Worm (Caenorhabditis elegans) whole organism, L1 larva: Measurements from ENCODE around the gene T01C8.2.

Experiments used
- C04F5.9 ChIP-seq: sonication (generic microtip); optimal IDR thresholded peaks from 2 replicates; lab custom pipeline; 2016; ENCODE audit warnings: missing genetic modification characterization, missing compliant biosample characterization
- C16A3.4 ChIP-seq: fragments of 150-350 bp; optimal IDR thresholded peaks from 2 replicates; lab custom pipeline; 2014; ENCODE audit warnings: missing biosample characterization, missing genetic modification characterization
- F16B12.6 ChIP-seq: fragments of 150-350 bp; optimal IDR thresholded peaks from 2 replicates; lab custom pipeline; 2014; ENCODE audit warnings: missing biosample characterization, missing genetic modification characterization
- aly-2 ChIP-seq: fragments of 150-350 bp; optimal IDR thresholded peaks from 2 replicates; lab custom pipeline; 2014; ENCODE audit warnings: missing biosample characterization, missing genetic modification characterization
- blmp-1 ChIP-seq: fragments of 150-350 bp; optimal IDR thresholded peaks from 2 replicates; lab custom pipeline; 2014; ENCODE audit warnings: missing biosample characterization, missing genetic modification characterization
- ceh-63 ChIP-seq: fragments of 200-800 bp; sonication (Bioruptor generic); optimal IDR thresholded peaks from 2 replicates; lab custom pipeline; 2018; ENCODE audit warnings: mild to moderate bottlenecking, missing genetic modification characterization, missing compliant biosample characterization
- ceh-8 ChIP-seq: fragments of 200-800 bp; sonication (Bioruptor generic); optimal IDR thresholded peaks from 2 replicates; lab custom pipeline; 2018; ENCODE audit warnings: mild to moderate bottlenecking, missing genetic modification characterization, moderate library complexity, missing compliant biosample characterization
- ceh-90 ChIP-seq: sonication (generic microtip); optimal IDR thresholded peaks from 2 replicates; lab custom pipeline; 2016; ENCODE audit warnings: missing genetic modification characterization, missing compliant biosample characterization
- dpl-1 ChIP-seq, 3 experiments: fragments of 150-350 bp in 2 of 3; sonication (generic microtip) in 1 of 3; optimal IDR thresholded peaks; 2 replicates each; lab custom pipeline; 2014 to 2017; ENCODE audit warnings: missing biosample characterization in 3 of 3, missing genetic modification characterization in 3 of 3, missing genetic modification reagents in 3 of 3
- efl-1 ChIP-seq, 4 experiments: fragments of 150-350 bp; optimal IDR thresholded peaks in 3 of 4; peaks in 1 of 4; 1 replicate in 1 of 4; 2 replicates in 3 of 4; lab custom pipeline; 2014; ENCODE audit warnings: missing biosample characterization in 2 of 4, missing genetic modification characterization in 2 of 4, missing genetic modification reagents in 2 of 4
- egl-13 ChIP-seq: sonication (generic microtip); optimal IDR thresholded peaks from 2 replicates; lab custom pipeline; 2016; ENCODE audit warnings: missing genotype, missing genetic modification reagents, missing genetic modification characterization, missing compliant biosample characterization
- elt-3 ChIP-seq, 6 experiments: fragments of 150-350 bp in 1 of 6; sonication (generic microtip); optimal IDR thresholded peaks; 2 replicates each; lab custom pipeline; 2017 to 2018; ENCODE audit warnings: missing biosample characterization in 6 of 6, missing genetic modification characterization in 6 of 6, inconsistent platforms in 1 of 6
- fkh-10 ChIP-seq: sonication (generic microtip); optimal IDR thresholded peaks from 2 replicates; lab custom pipeline; 2017; ENCODE audit warnings: missing biosample characterization, missing genetic modification reagents, missing genetic modification characterization
- fkh-4 ChIP-seq: sonication (generic microtip); optimal IDR thresholded peaks from 2 replicates; lab custom pipeline; 2016; ENCODE audit warnings: missing compliant biosample characterization, missing genetic modification characterization, borderline replicate concordance
- fkh-8 ChIP-seq: sonication (generic microtip); optimal IDR thresholded peaks from 2 replicates; lab custom pipeline; 2016; ENCODE audit warnings: mild to moderate bottlenecking, missing genetic modification characterization, missing compliant biosample characterization
- grh-1 ChIP-seq: fragments of 200-800 bp; sonication (Bioruptor generic); IDR thresholded peaks from 2 replicates; pipeline ENCODE4 v1.3.6; 2022; ENCODE audit warnings: missing genetic modification reagents, missing genetic modification characterization, missing compliant biosample characterization
- hlh-4 ChIP-seq: sonication (generic microtip); optimal IDR thresholded peaks from 2 replicates; lab custom pipeline; 2016; ENCODE audit warnings: mild to moderate bottlenecking, missing genetic modification characterization, missing compliant biosample characterization
- hpl-2 ChIP-seq: fragments of 150-350 bp; optimal IDR thresholded peaks from 2 replicates; lab custom pipeline; 2014; ENCODE audit warnings: missing biosample characterization, missing genetic modification reagents, missing genetic modification characterization
- irx-1 ChIP-seq: sonication (generic microtip); optimal IDR thresholded peaks from 2 replicates; lab custom pipeline; 2016; ENCODE audit warnings: missing genetic modification characterization, missing compliant biosample characterization
- lin-35 ChIP-seq, 2 experiments: fragments of 150-350 bp; optimal IDR thresholded peaks; 2 replicates each; lab custom pipeline; 2014; ENCODE audit warnings: missing biosample characterization in 2 of 2, missing genetic modification characterization in 2 of 2, missing genetic modification reagents in 2 of 2
- lsy-2 ChIP-seq, 2 experiments: fragments of 150-350 bp; optimal IDR thresholded peaks; 2 replicates each; lab custom pipeline; 2014; ENCODE audit warnings: missing biosample characterization in 2 of 2, missing genetic modification characterization in 2 of 2
- mdl-1 ChIP-seq, 2 experiments: fragments of 150-350 bp; optimal IDR thresholded peaks; 2 replicates each; lab custom pipeline; 2014 to 2017; ENCODE audit warnings: missing biosample characterization in 2 of 2, missing genetic modification characterization in 2 of 2, inconsistent platforms in 1 of 2
- mef-2 ChIP-seq: fragments of 150-350 bp; optimal IDR thresholded peaks from 2 replicates; lab custom pipeline; 2014; ENCODE audit warnings: missing biosample characterization, missing genetic modification characterization
- mep-1 ChIP-seq: fragments of 150-350 bp; optimal IDR thresholded peaks from 2 replicates; lab custom pipeline; 2014; ENCODE audit warnings: missing biosample characterization, missing genetic modification characterization
- nhr-12 ChIP-seq: sonication (generic microtip); optimal IDR thresholded peaks from 2 replicates; lab custom pipeline; 2017; ENCODE audit warnings: missing biosample characterization, missing genetic modification characterization
- nhr-237 ChIP-seq: fragments of 150-350 bp; optimal IDR thresholded peaks from 2 replicates; lab custom pipeline; 2014; ENCODE audit warnings: missing biosample characterization, missing genetic modification characterization
- nhr-28 ChIP-seq: fragments of 150-350 bp; optimal IDR thresholded peaks from 2 replicates; lab custom pipeline; 2014; ENCODE audit warnings: missing biosample characterization, missing genetic modification characterization
- nhr-47 ChIP-seq: sonication (generic microtip); optimal IDR thresholded peaks from 2 replicates; lab custom pipeline; 2016; ENCODE audit warnings: mild to moderate bottlenecking, missing genetic modification characterization, moderate library complexity, missing compliant biosample characterization
- nhr-71 ChIP-seq: sonication (generic microtip); optimal IDR thresholded peaks from 2 replicates; lab custom pipeline; 2016; ENCODE audit warnings: mild to moderate bottlenecking, missing genetic modification characterization, moderate library complexity, missing compliant biosample characterization
- nhr-77 ChIP-seq: fragments of 150-350 bp; optimal IDR thresholded peaks from 2 replicates; lab custom pipeline; 2014; ENCODE audit warnings: missing biosample characterization, missing genetic modification characterization
- nhr-84 ChIP-seq: sonication (generic microtip); optimal IDR thresholded peaks from 2 replicates; lab custom pipeline; 2017; ENCODE audit warnings: missing biosample characterization, missing genetic modification characterization
- nhr-85 ChIP-seq: sonication (generic microtip); peaks from one replicate; lab custom pipeline; 2016; ENCODE audit warnings: missing genetic modification characterization, inconsistent platforms, missing compliant biosample characterization
- nhr-90 ChIP-seq: sonication (generic microtip); optimal IDR thresholded peaks from 2 replicates; lab custom pipeline; 2016; ENCODE audit warnings: mild to moderate bottlenecking, missing genetic modification characterization, missing compliant biosample characterization; ENCODE audit not compliant: poor library complexity
- pag-3 ChIP-seq: sonication (generic microtip); optimal IDR thresholded peaks from 2 replicates; lab custom pipeline; 2017; ENCODE audit warnings: missing genetic modification characterization, mild to moderate bottlenecking, missing compliant biosample characterization, antibody characterized with exemption, borderline replicate concordance; ENCODE audit not compliant: insufficient read depth
- pax-3 ChIP-seq: fragments of 200-800 bp; sonication (Bioruptor generic); optimal IDR thresholded peaks from 2 replicates; lab custom pipeline; 2018; ENCODE audit warnings: mild to moderate bottlenecking, missing genetic modification characterization, moderate library complexity, missing compliant biosample characterization
- pqm-1 ChIP-seq: sonication (generic microtip); optimal IDR thresholded peaks from 3 replicates; lab custom pipeline; 2017; ENCODE audit warnings: missing biosample characterization, missing genetic modification characterization
- snu-23 ChIP-seq: sonication (generic microtip); optimal IDR thresholded peaks from 2 replicates; lab custom pipeline; 2016; ENCODE audit warnings: missing genetic modification characterization, missing compliant biosample characterization
- sox-4 ChIP-seq: sonication (generic microtip); optimal IDR thresholded peaks from 2 replicates; lab custom pipeline; 2016; ENCODE audit warnings: missing genetic modification characterization, missing compliant biosample characterization
- sptf-1 ChIP-seq: fragments of 150-350 bp; optimal IDR thresholded peaks from 2 replicates; lab custom pipeline; 2014; ENCODE audit warnings: missing biosample characterization, missing genetic modification characterization
- tbx-2 ChIP-seq: sonication (generic microtip); optimal IDR thresholded peaks from 2 replicates; lab custom pipeline; 2016; ENCODE audit warnings: missing genetic modification characterization, missing compliant biosample characterization
- tlp-1 ChIP-seq: fragments of 150-350 bp; optimal IDR thresholded peaks from 2 replicates; lab custom pipeline; 2014; ENCODE audit warnings: missing biosample characterization, missing genetic modification characterization
- unc-30 ChIP-seq: sonication (generic microtip); optimal IDR thresholded peaks from 2 replicates; lab custom pipeline; 2017; ENCODE audit warnings: missing biosample characterization, missing genetic modification characterization
- unc-62 ChIP-seq: fragments of 150-350 bp; optimal IDR thresholded peaks from 2 replicates; lab custom pipeline; 2014; ENCODE audit warnings: missing biosample characterization, missing genetic modification reagents, missing genetic modification characterization
- unc-86 ChIP-seq: sonication (generic microtip); optimal IDR thresholded peaks from 2 replicates; lab custom pipeline; 2016; ENCODE audit warnings: missing genetic modification characterization, missing compliant biosample characterization
- unc-98 ChIP-seq: fragments of 200-800 bp; sonication (Bioruptor generic); IDR thresholded peaks from 2 replicates; pipeline ENCODE4 v1.3.6; 2022; ENCODE audit warnings: missing genetic modification characterization, missing compliant biosample characterization
- zag-1 ChIP-seq: fragments of 150-350 bp; optimal IDR thresholded peaks from 2 replicates; lab custom pipeline; 2014; ENCODE audit warnings: missing biosample characterization, missing genetic modification characterization
- ztf-11 ChIP-seq, 2 experiments: sonication (generic microtip); optimal IDR thresholded peaks; 2 replicates each; lab custom pipeline; 2016 to 2017; ENCODE audit warnings: missing genetic modification characterization in 2 of 2, missing biosample characterization in 1 of 2, missing compliant biosample characterization in 1 of 2

The T01C8.2 gene

ce11 chrX:16799065-16799663 lies 12.9 kb downstream of the T01C8.2 start (continued):
- TF ChIP-seq hlh-4, result no peak
- TF ChIP-seq mep-1 (tag; lab: Kevin White, UChicago), result peak; percentile 91
- TF ChIP-seq nhr-85 (tag; lab: Kevin White, UChicago), result peak; percentile 62
- TF ChIP-seq elt-3 (tag; optimal IDR thresholded peaks at IDR 0.05; lab: Kevin White, UChicago), result peak in 2 of 6 experiments; percentile 29 to 33
- TF ChIP-seq lsy-2 (tag; optimal IDR thresholded peaks at IDR 0.05; lab: Kevin White, UChicago), result peak; percentile 37 to 57
- TF ChIP-seq dpl-1 (GFP tag; optimal IDR thresholded peaks at IDR 0.05; lab: Kevin White, UChicago), result peak in 2 of 3 experiments; percentile 17 to 21
- TF ChIP-seq C16A3.4 (tag; lab: Kevin White, UChicago), result peak; percentile 4
- no peak for TF ChIP-seq F16B12.6 (tag; lab: Kevin White, UChicago)
- peak; percentile 58 for TF ChIP-seq nhr-47 (tag; lab: Kevin White, UChicago)
- TF ChIP-seq blmp-1, result peak; percentile 82
- no peak for TF ChIP-seq nhr-77
- TF ChIP-seq grh-1, result no peak
- TF ChIP-seq aly-2 (tag; lab: Kevin White, UChicago), result no peak
- TF ChIP-seq unc-30 (tag; lab: Kevin White, UChicago), result no peak
- TF ChIP-seq pqm-1 (tag; lab: Kevin White, UChicago), result no peak
- peak; percentile 45 for TF ChIP-seq nhr-90 (tag; lab: Kevin White, UChicago)
- no peak for TF ChIP-seq ceh-90 (tag; lab: Kevin White, UChicago)
- TF ChIP-seq tlp-1, result no peak
- TF ChIP-seq lin-35 (GFP tag; optimal IDR thresholded peaks at IDR 0.05; lab: Kevin White, UChicago), result peak; percentile 35 to 63
- no peak for TF ChIP-seq nhr-84 (tag; lab: Kevin White, UChicago)
- TF ChIP-seq pag-3 (tag; lab: Kevin White, UChicago), result no peak
- no peak for TF ChIP-seq zag-1
- no peak for TF ChIP-seq fkh-4 (tag; lab: Kevin White, UChicago)
- TF ChIP-seq unc-98, result no peak
- peak; percentile 3 for TF ChIP-seq ceh-8 (GFP tag; lab: Kevin White, UChicago)
- peak; percentile 78 for TF ChIP-seq snu-23 (GFP tag; lab: Kevin White, UChicago)
- TF ChIP-seq ceh-63 (GFP tag; lab: Kevin White, UChicago), result no peak
- peak; percentile 29 for TF ChIP-seq C04F5.9
- TF ChIP-seq unc-62, result no peak
- TF ChIP-seq nhr-237 (tag; lab: Kevin White, UChicago), result no peak
- no peak for TF ChIP-seq pax-3 (tag; lab: Kevin White, UChicago)
- peak; percentile 64 for TF ChIP-seq tbx-2 (tag; lab: Kevin White, UChicago)
- TF ChIP-seq nhr-28 (tag; lab: Kevin White, UChicago), result no peak
- peak; percentile 25 to 49 for TF ChIP-seq efl-1 (optimal IDR thresholded peaks at IDR 0.05; lab: Kevin White, UChicago)
- TF ChIP-seq efl-1 (GFP tag; optimal IDR thresholded peaks at IDR 0.05 in 1 of 2; lab: Kevin White, UChicago), result no peak
- TF ChIP-seq ztf-11 (tag; optimal IDR thresholded peaks at IDR 0.05; lab: Kevin White, UChicago), result no peak
- no peak for TF ChIP-seq sox-4 (tag; lab: Kevin White, UChicago)
- TF ChIP-seq fkh-8, result peak; percentile 12
- no peak for TF ChIP-seq hpl-2 (GFP tag; lab: Kevin White, UChicago)
- no peak for TF ChIP-seq nhr-12 (tag; lab: Kevin White, UChicago)
- TF ChIP-seq fkh-10 (GFP tag; lab: Kevin White, UChicago), result peak; percentile 40
- TF ChIP-seq sptf-1, result no peak
- TF ChIP-seq mef-2 (tag; lab: Kevin White, UChicago), result no peak
- TF ChIP-seq irx-1, result peak; percentile 21
- peak; percentile 70 for TF ChIP-seq nhr-71
- TF ChIP-seq mdl-1 (tag; optimal IDR thresholded peaks at IDR 0.05; lab: Kevin White, UChicago), result peak in 1 of 2 experiments; percentile 52
- peak; percentile 10 for TF ChIP-seq unc-86 (tag; lab: Kevin White, UChicago)
- no peak for TF ChIP-seq egl-13 (tag; lab: Kevin White, UChicago)
